Worm (Caenorhabditis elegans): Measurements from ENCODE around the gene plc-3.

The plc-3 gene

DNA sequence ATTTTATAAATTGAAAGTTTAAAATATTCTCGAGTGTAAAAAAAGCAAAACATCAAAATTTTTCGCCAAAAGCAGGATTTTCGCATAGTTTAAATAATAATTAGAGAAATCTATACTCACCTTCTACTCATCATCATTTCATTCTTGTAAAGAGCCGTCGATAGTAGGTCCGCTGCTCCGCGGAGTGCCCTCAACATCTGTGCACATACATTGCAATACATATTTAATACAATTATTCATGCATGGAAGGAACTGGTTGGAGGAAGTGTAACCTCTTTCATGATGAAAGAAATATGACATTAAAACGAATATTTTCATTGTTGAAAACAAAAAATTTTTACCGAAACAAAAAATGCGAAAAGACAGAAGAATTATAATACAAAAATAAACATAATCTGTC, 19.6 kb downstream of the plc-3 start, which contains the start of gene mrps-14 (continued):
- no peak for TF ChIP-seq ztf-22 (GFP tag; optimal IDR thresholded peaks at IDR 0.05)
- TF ChIP-seq repo-1 (tag; optimal IDR thresholded peaks at IDR 0.05): peak; percentile 34
- no peak for TF ChIP-seq snpc-4 (GFP tag; optimal IDR thresholded peaks at IDR 0.05)
- no peak for TF ChIP-seq snpc-4 (tag; optimal IDR thresholded peaks at IDR 0.05)
- TF ChIP-seq lsy-27 (tag; optimal IDR thresholded peaks at IDR 0.05; ENCODE audit: borderline replicate concordance, insufficient read depth): no peak
- TF ChIP-seq F23B12.7 (tag; optimal IDR thresholded peaks at IDR 0.05; ENCODE audit: insufficient read depth): no peak
- 0 out of 2 replicates have a peak, but pooled peaks have one; percentile 21 for TF ChIP-seq nfyb-1 (GFP tag; IDR thresholded peaks at IDR 0.05)
- TF ChIP-seq hrde-1 (tag; optimal IDR thresholded peaks at IDR 0.05; ENCODE audit: borderline replicate concordance): peak; percentile 76
- no peak for TF ChIP-seq B0336.3 (GFP tag; IDR thresholded peaks at IDR 0.05)
- no peak for TF ChIP-seq K12H6.12 (tag; optimal IDR thresholded peaks at IDR 0.05)
- TF ChIP-seq ztf-26 (tag; optimal IDR thresholded peaks at IDR 0.05): no peak
- TF ChIP-seq let-607 (tag; optimal IDR thresholded peaks at IDR 0.05): no peak
- 0 out of 2 replicates have a peak, but pooled peaks have one; percentile 12 for TF ChIP-seq dox-1 (GFP tag; IDR thresholded peaks at IDR 0.05)
- TF ChIP-seq sptf-2 (GFP tag; optimal IDR thresholded peaks at IDR 0.05): no peak
- TF ChIP-seq ztf-28 (GFP tag; IDR thresholded peaks at IDR 0.05): no peak
- TF ChIP-seq egrh-3 (GFP tag; IDR thresholded peaks at IDR 0.05): no peak
- TF ChIP-seq unc-130 (GFP tag; optimal IDR thresholded peaks at IDR 0.05): no peak
- TF ChIP-seq ztf-18 (tag; optimal IDR thresholded peaks at IDR 0.05): no peak
- TF ChIP-seq aptf-2 (GFP tag; conservative IDR thresholded peaks at IDR 0.05): no peak
- TF ChIP-seq Y53F4B.3 (GFP tag; IDR thresholded peaks at IDR 0.05): no peak
- TF ChIP-seq snpc-3.4 (tag; optimal IDR thresholded peaks at IDR 0.05): peak; percentile 44
- no peak for TF ChIP-seq lin-26 (GFP tag; IDR thresholded peaks at IDR 0.05)
- TF ChIP-seq K11D2.4 (GFP tag; IDR thresholded peaks at IDR 0.05): no peak
- no peak for TF ChIP-seq ama-1 (optimal IDR thresholded peaks at IDR 0.05)
- TF ChIP-seq ama-1 (GFP tag; optimal IDR thresholded peaks at IDR 0.05): peak in 1 of 2 experiments; percentile 83
- no peak for TF ChIP-seq snpc-1.3 (tag; optimal IDR thresholded peaks at IDR 0.05; ENCODE audit: insufficient read depth)
- TF ChIP-seq Y79H2A.3 (GFP tag; conservative IDR thresholded peaks at IDR 0.05): no peak
- TF ChIP-seq attf-5 (GFP tag; optimal IDR thresholded peaks at IDR 0.05): no peak
- TF ChIP-seq T07F8.4 (tag; optimal IDR thresholded peaks at IDR 0.05): no peak
- no peak for TF ChIP-seq madf-10 (tag; optimal IDR thresholded peaks at IDR 0.05)
- no peak for TF ChIP-seq ztf-6 (GFP tag; IDR thresholded peaks at IDR 0.05)
- TF ChIP-seq B0019.2 (GFP tag; conservative IDR thresholded peaks at IDR 0.05): no peak
- TF ChIP-seq dpl-1 (GFP tag; optimal IDR thresholded peaks at IDR 0.05): no peak
- TF ChIP-seq lin-35 (GFP tag; optimal IDR thresholded peaks at IDR 0.05): no peak
- no peak for TF ChIP-seq F22D6.2 (tag; optimal IDR thresholded peaks at IDR 0.05)
- peak; percentile 70; the same call in 1 of the 2 replicates for TF ChIP-seq hsf-1 (GFP tag; IDR thresholded peaks at IDR 0.05)
- TF ChIP-seq ceh-40 (GFP tag; IDR thresholded peaks at IDR 0.05): 0 out of 2 replicates have a peak, but pooled peaks have one; percentile 11
- TF ChIP-seq cebp-1 (GFP tag; IDR thresholded peaks at IDR 0.05): no peak
- no peak for TF ChIP-seq cebp-1 (tag; optimal IDR thresholded peaks at IDR 0.05)
- TF ChIP-seq ZK185.1 (tag; optimal IDR thresholded peaks at IDR 0.05; ENCODE audit: poor library complexity, severe bottlenecking): no peak
- no peak for TF ChIP-seq F52B5.7 (tag; optimal IDR thresholded peaks at IDR 0.05)
- no peak for TF ChIP-seq sdz-38 (tag; optimal IDR thresholded peaks at IDR 0.05)
- no peak for TF ChIP-seq F55B11.4 (tag; optimal IDR thresholded peaks at IDR 0.05; ENCODE audit: borderline replicate concordance, insufficient read depth)
- no peak for TF ChIP-seq lir-1 (GFP tag; conservative IDR thresholded peaks at IDR 0.05)
- no peak for TF ChIP-seq ets-4 (GFP tag; optimal IDR thresholded peaks at IDR 0.05)
- no peak for TF ChIP-seq nfya-2 (GFP tag; IDR thresholded peaks at IDR 0.05)
- TF ChIP-seq Y53G8AR.9 (GFP tag; conservative IDR thresholded peaks at IDR 0.05): peak; percentile 53
- no peak for TF ChIP-seq F57A8.1 (GFP tag; optimal IDR thresholded peaks at IDR 0.05)
